In the genomic region with DNA sequence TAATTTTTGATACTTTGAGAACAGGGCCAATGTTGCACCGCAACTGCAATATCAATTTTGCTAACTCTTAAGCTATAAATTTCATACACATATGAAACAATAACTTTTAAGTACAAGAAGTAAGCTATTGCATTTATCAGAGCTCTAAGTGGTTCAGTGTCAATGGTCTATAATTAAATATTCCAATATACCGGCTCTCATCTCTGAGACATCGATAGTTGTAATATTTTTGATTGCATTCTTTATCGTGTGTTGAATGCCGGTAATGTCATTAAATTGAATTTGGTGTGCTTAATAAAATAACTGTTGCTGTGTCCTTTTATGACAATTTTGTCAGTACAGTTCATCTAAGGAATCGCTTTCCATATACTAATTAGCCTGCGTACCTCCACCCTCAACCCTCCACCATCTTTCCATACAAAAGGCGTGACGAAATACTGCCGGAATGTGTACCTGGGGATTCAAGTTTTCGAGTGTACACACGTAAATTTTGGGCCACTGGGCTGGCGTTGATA, we compare ENCODE assay signal across 1 fruit fly cellular context.
A peak's percentile ranks its signal among the peaks of the same experiment; 100 is the strongest.
TF ChIP-seq lines count a peak whose summit lies in the region.

A gene (plus strand): TSS at position 238 of the 515 bp plus-strand sequence.

TF ChIP-seq in whole organism, embryonic, 481 proteins besides CTCF, POLR2A, EP300 and RAD21 (continued from another document):
- no peak for TF ChIP-seq Vsx1 (GFP tag; optimal IDR thresholded peaks at IDR 0.05; lab: Kevin White, UChicago)
- no peak for TF ChIP-seq CG9215 (GFP tag; IDR thresholded peaks at IDR 0.05; lab: Robert Waterston, UW)
- TF ChIP-seq inv (GFP tag; IDR thresholded peaks at IDR 0.05; lab: Robert Waterston, UW; ENCODE audit: partially characterized antibody), result peak; percentile 43; the same call in 1 of the 2 replicates
- TF ChIP-seq gcm2 (GFP tag; optimal IDR thresholded peaks at IDR 0.05; lab: Kevin White, UChicago), result no peak
- no peak for TF ChIP-seq fd102C (GFP tag; optimal IDR thresholded peaks at IDR 0.05; lab: Kevin White, UChicago)
- no peak for TF ChIP-seq lmd (GFP tag; IDR thresholded peaks at IDR 0.05; lab: Robert Waterston, UW)
- TF ChIP-seq CG8388 (GFP tag; optimal IDR thresholded peaks at IDR 0.05; lab: Kevin White, UChicago), result no peak
- no peak for TF ChIP-seq bab2 (GFP tag; optimal IDR thresholded peaks at IDR 0.05; lab: Kevin White, UChicago)
- TF ChIP-seq crol (GFP tag; IDR thresholded peaks at IDR 0.05; lab: Robert Waterston, UW), result no peak
- no peak for TF ChIP-seq Ravus (GFP tag; IDR thresholded peaks at IDR 0.05; lab: Robert Waterston, UW)
- no peak for TF ChIP-seq ara (GFP tag; IDR thresholded peaks at IDR 0.05; lab: Robert Waterston, UW)
- TF ChIP-seq Pdp1 (GFP tag; optimal IDR thresholded peaks at IDR 0.05; lab: Kevin White, UChicago), result peak in 1 of 2 experiments; percentile 20
- no peak for TF ChIP-seq Elba2 (GFP tag; optimal IDR thresholded peaks at IDR 0.05; lab: Kevin White, UChicago)
- TF ChIP-seq CG7839 (tag; optimal IDR thresholded peaks at IDR 0.05; lab: Kevin White, UChicago), result no peak
- TF ChIP-seq Fer3 (tag; optimal IDR thresholded peaks at IDR 0.05; lab: Kevin White, UChicago), result peak; percentile 4
- peak; percentile 25 for TF ChIP-seq Ets97D (GFP tag; optimal IDR thresholded peaks at IDR 0.05; lab: Kevin White, UChicago)
- TF ChIP-seq CG14441 (GFP tag; IDR thresholded peaks at IDR 0.05; lab: Robert Waterston, UW), result peak; percentile 34; the same call in 1 of the 2 replicates
- TF ChIP-seq emc (GFP tag; optimal IDR thresholded peaks at IDR 0.05; lab: Kevin White, UChicago), result no peak
- no peak for TF ChIP-seq slou (GFP tag; optimal IDR thresholded peaks at IDR 0.05; lab: Kevin White, UChicago)
- no peak for TF ChIP-seq jumu (GFP tag; optimal IDR thresholded peaks at IDR 0.05; lab: Kevin White, UChicago)
- peak; percentile 97 for TF ChIP-seq CG17802 (tag; optimal IDR thresholded peaks at IDR 0.05; lab: Kevin White, UChicago)
- TF ChIP-seq ewg (GFP tag; optimal IDR thresholded peaks at IDR 0.05; lab: Kevin White, UChicago), result no peak
- TF ChIP-seq ssp (GFP tag; IDR thresholded peaks at IDR 0.05; lab: Robert Waterston, UW), result peak; percentile 98
- TF ChIP-seq prd (optimal IDR thresholded peaks at IDR 0.05; lab: Kevin White, UChicago), result no peak
- TF ChIP-seq prd (GFP tag; IDR thresholded peaks at IDR 0.05; lab: Robert Waterston, UW), result no peak
- no peak for TF ChIP-seq tin (GFP tag; optimal IDR thresholded peaks at IDR 0.05; lab: Kevin White, UChicago)
- no peak for TF ChIP-seq CG4282 (GFP tag; optimal IDR thresholded peaks at IDR 0.05; lab: Kevin White, UChicago)
- no peak for TF ChIP-seq CG18764 (GFP tag; optimal IDR thresholded peaks at IDR 0.05; lab: Kevin White, UChicago)
- no peak for TF ChIP-seq z (GFP tag; IDR thresholded peaks at IDR 0.05; lab: Robert Waterston, UW)
- TF ChIP-seq CG17359 (tag; optimal IDR thresholded peaks at IDR 0.05; lab: Kevin White, UChicago), result no peak
- TF ChIP-seq Stat92E (GFP tag; optimal IDR thresholded peaks at IDR 0.05; lab: Kevin White, UChicago), result peak in 1 of 3 experiments; percentile 77
- TF ChIP-seq CG10321 (GFP tag; IDR thresholded peaks at IDR 0.05; lab: Robert Waterston, UW), result no peak
- 0 out of 3 replicates have a peak, but pooled peaks have one; percentile 16 for TF ChIP-seq mld (GFP tag; IDR thresholded peaks at IDR 0.05; lab: Robert Waterston, UW; ENCODE audit: partially characterized antibody)
- TF ChIP-seq bowl (GFP tag; IDR thresholded peaks at IDR 0.05; lab: Robert Waterston, UW), result no peak
- TF ChIP-seq sim (GFP tag; IDR thresholded peaks at IDR 0.05; lab: Robert Waterston, UW), result no peak
- peak; percentile 10 for TF ChIP-seq D19A (tag; optimal IDR thresholded peaks at IDR 0.05; lab: Kevin White, UChicago)
- TF ChIP-seq CG11456 (GFP tag; IDR thresholded peaks at IDR 0.05; lab: Robert Waterston, UW), result no peak
- TF ChIP-seq Dbx (GFP tag; IDR thresholded peaks at IDR 0.05; lab: Robert Waterston, UW), result no peak
- TF ChIP-seq Camta (GFP tag; optimal IDR thresholded peaks at IDR 0.05; lab: Kevin White, UChicago), result no peak
- TF ChIP-seq en (GFP tag; optimal IDR thresholded peaks at IDR 0.05; lab: Kevin White, UChicago), result no peak
- TF ChIP-seq her (GFP tag; optimal IDR thresholded peaks at IDR 0.05; lab: Kevin White, UChicago), result no peak
- no peak for TF ChIP-seq NK7.1 (GFP tag; optimal IDR thresholded peaks at IDR 0.05; lab: Kevin White, UChicago)
- peak; percentile 42 for TF ChIP-seq Xbp1 (GFP tag; optimal IDR thresholded peaks at IDR 0.05; lab: Kevin White, UChicago)
- TF ChIP-seq fd96Cb (tag; optimal IDR thresholded peaks at IDR 0.05; lab: Kevin White, UChicago), result no peak
- TF ChIP-seq danr (GFP tag; IDR thresholded peaks at IDR 0.05; lab: Robert Waterston, UW), result no peak
- no peak for TF ChIP-seq CG9876 (GFP tag; optimal IDR thresholded peaks at IDR 0.05; lab: Kevin White, UChicago)
- no peak for TF ChIP-seq cad (GFP tag; optimal IDR thresholded peaks at IDR 0.05; lab: Kevin White, UChicago)
- no peak for TF ChIP-seq CG5953 (GFP tag; IDR thresholded peaks at IDR 0.05; lab: Robert Waterston, UW)
- no peak for TF ChIP-seq CG10431 (GFP tag; optimal IDR thresholded peaks at IDR 0.05; lab: Kevin White, UChicago)
- TF ChIP-seq CG12391 (tag; optimal IDR thresholded peaks at IDR 0.05; lab: Kevin White, UChicago), result no peak
- peak; percentile 11 for TF ChIP-seq dm (GFP tag; optimal IDR thresholded peaks at IDR 0.05; lab: Kevin White, UChicago)
- TF ChIP-seq chm (GFP tag; IDR thresholded peaks at IDR 0.05; lab: Robert Waterston, UW), result no peak
- TF ChIP-seq ab (GFP tag; optimal IDR thresholded peaks at IDR 0.05; lab: Kevin White, UChicago), result no peak
- no peak for TF ChIP-seq CG6765 (GFP tag; optimal IDR thresholded peaks at IDR 0.05; lab: Kevin White, UChicago)
- 0 out of 2 replicates have a peak, but pooled peaks have one; percentile 12 for TF ChIP-seq sob (GFP tag; IDR thresholded peaks at IDR 0.05; lab: Robert Waterston, UW)
- TF ChIP-seq cas (GFP tag; IDR thresholded peaks at IDR 0.05; lab: Robert Waterston, UW), result no peak
- TF ChIP-seq Taf1 (GFP tag; IDR thresholded peaks at IDR 0.05; lab: Robert Waterston, UW), result no peak
- no peak for TF ChIP-seq p53 (GFP tag; optimal IDR thresholded peaks at IDR 0.05; lab: Kevin White, UChicago)
- peak; percentile 31 for TF ChIP-seq CG12659 (GFP tag; optimal IDR thresholded peaks at IDR 0.05; lab: Kevin White, UChicago)
- TF ChIP-seq Mes4 (GFP tag; optimal IDR thresholded peaks at IDR 0.05; lab: Kevin White, UChicago), result no peak
- TF ChIP-seq corto (GFP tag; optimal IDR thresholded peaks at IDR 0.05; lab: Kevin White, UChicago), result no peak
- no peak for TF ChIP-seq psq (GFP tag; optimal IDR thresholded peaks at IDR 0.05; lab: Kevin White, UChicago)
- TF ChIP-seq odd (GFP tag; optimal IDR thresholded peaks at IDR 0.05; lab: Kevin White, UChicago), result no peak
- TF ChIP-seq ato (GFP tag; IDR thresholded peaks at IDR 0.05; lab: Robert Waterston, UW; ENCODE audit: partially characterized antibody), result no peak
- TF ChIP-seq CG13123 (GFP tag; optimal IDR thresholded peaks at IDR 0.05; lab: Kevin White, UChicago), result no peak
- TF ChIP-seq maf-S (GFP tag; optimal IDR thresholded peaks at IDR 0.05; lab: Kevin White, UChicago), result no peak
- no peak for TF ChIP-seq ind (GFP tag; optimal IDR thresholded peaks at IDR 0.05; lab: Kevin White, UChicago)
- no peak for TF ChIP-seq CG10654 (GFP tag; optimal IDR thresholded peaks at IDR 0.05; lab: Kevin White, UChicago)
- no peak for TF ChIP-seq CG17385 (GFP tag; optimal IDR thresholded peaks at IDR 0.05; lab: Kevin White, UChicago)
- no peak for TF ChIP-seq klu (GFP tag; IDR thresholded peaks at IDR 0.05; lab: Robert Waterston, UW)
- TF ChIP-seq CG15696 (tag; optimal IDR thresholded peaks at IDR 0.05; lab: Kevin White, UChicago), result no peak
- peak; percentile 17 for TF ChIP-seq CG8944 (GFP tag; optimal IDR thresholded peaks at IDR 0.05; lab: Kevin White, UChicago)
- no peak for TF ChIP-seq fd64A (GFP tag; optimal IDR thresholded peaks at IDR 0.05; lab: Kevin White, UChicago)
- no peak for TF ChIP-seq sug (tag; optimal IDR thresholded peaks at IDR 0.05; lab: Kevin White, UChicago)
- TF ChIP-seq CG12769 (tag; optimal IDR thresholded peaks at IDR 0.05; lab: Kevin White, UChicago), result peak; percentile 39
- peak; percentile 79 for TF ChIP-seq CG4617 (GFP tag; optimal IDR thresholded peaks at IDR 0.05; lab: Kevin White, UChicago; ENCODE audit: borderline replicate concordance)
- no peak for TF ChIP-seq hb (GFP tag; IDR thresholded peaks at IDR 0.05; lab: Robert Waterston, UW; ENCODE audit: partially characterized antibody)
- TF ChIP-seq CG6689 (GFP tag; IDR thresholded peaks at IDR 0.05; lab: Robert Waterston, UW), result no peak
- TF ChIP-seq CG1647 (GFP tag; optimal IDR thresholded peaks at IDR 0.05; lab: Kevin White, UChicago), result no peak
- TF ChIP-seq stwl (tag; optimal IDR thresholded peaks at IDR 0.05; lab: Kevin White, UChicago), result peak; percentile 11
- TF ChIP-seq Nf-YC (tag; optimal IDR thresholded peaks at IDR 0.05; lab: Kevin White, UChicago), result no peak
- no peak for TF ChIP-seq CG3163 (GFP tag; optimal IDR thresholded peaks at IDR 0.05; lab: Kevin White, UChicago)
- TF ChIP-seq zfh2 (GFP tag; optimal IDR thresholded peaks at IDR 0.05; lab: Kevin White, UChicago), result no peak
- TF ChIP-seq pita (GFP tag; optimal IDR thresholded peaks at IDR 0.05; lab: Kevin White, UChicago), result no peak
- peak; percentile 6 for TF ChIP-seq CG4424 (GFP tag; optimal IDR thresholded peaks at IDR 0.05; lab: Kevin White, UChicago)
- TF ChIP-seq CG16813 (GFP tag; IDR thresholded peaks at IDR 0.05; lab: Robert Waterston, UW; ENCODE audit: partially characterized antibody), result peak; percentile 58; the same call in 2 of the 3 replicates
- TF ChIP-seq Fer2 (tag; optimal IDR thresholded peaks at IDR 0.05; lab: Kevin White, UChicago), result no peak
- no peak for TF ChIP-seq Chrac-16 (GFP tag; optimal IDR thresholded peaks at IDR 0.05; lab: Kevin White, UChicago)
- no peak for TF ChIP-seq CG30403 (GFP tag; optimal IDR thresholded peaks at IDR 0.05; lab: Kevin White, UChicago)
- TF ChIP-seq fd3F (GFP tag; optimal IDR thresholded peaks at IDR 0.05; lab: Kevin White, UChicago), result no peak
- TF ChIP-seq CG10267 (tag; optimal IDR thresholded peaks at IDR 0.05; lab: Kevin White, UChicago), result peak; percentile 4
- no peak for TF ChIP-seq CG1792 (GFP tag; optimal IDR thresholded peaks at IDR 0.05; lab: Kevin White, UChicago)
- no peak for TF ChIP-seq CG14050 (GFP tag; IDR thresholded peaks at IDR 0.05; lab: Robert Waterston, UW)
- no peak for TF ChIP-seq Poxn (GFP tag; IDR thresholded peaks at IDR 0.05; lab: Robert Waterston, UW)
- TF ChIP-seq toy (GFP tag; IDR thresholded peaks at IDR 0.05; lab: Robert Waterston, UW), result no peak
- no peak for TF ChIP-seq cato (GFP tag; optimal IDR thresholded peaks at IDR 0.05; lab: Kevin White, UChicago; ENCODE audit: borderline replicate concordance)
- TF ChIP-seq sens-2 (GFP tag; IDR thresholded peaks at IDR 0.05; lab: Robert Waterston, UW), result no peak
- no peak for TF ChIP-seq tx (GFP tag; optimal IDR thresholded peaks at IDR 0.05; lab: Kevin White, UChicago)
- no peak for TF ChIP-seq Drgx (GFP tag; IDR thresholded peaks at IDR 0.05; lab: Robert Waterston, UW)
- no peak for TF ChIP-seq Hmx (GFP tag; optimal IDR thresholded peaks at IDR 0.05; lab: Kevin White, UChicago)
- peak in 1 of 3 experiments; percentile 76 for TF ChIP-seq lola (GFP tag; optimal IDR thresholded peaks at IDR 0.05; lab: Kevin White, UChicago)
- TF ChIP-seq exex (tag; optimal IDR thresholded peaks at IDR 0.05; lab: Kevin White, UChicago), result no peak
- TF ChIP-seq CG11504 (tag; optimal IDR thresholded peaks at IDR 0.05; lab: Kevin White, UChicago), result no peak
- no peak for TF ChIP-seq CG42726 (GFP tag; IDR thresholded peaks at IDR 0.05; lab: Robert Waterston, UW; ENCODE audit: partially characterized antibody)
- no peak for TF ChIP-seq kay (GFP tag; optimal IDR thresholded peaks at IDR 0.05; lab: Kevin White, UChicago)
- no peak for TF ChIP-seq H2.0 (GFP tag; IDR thresholded peaks at IDR 0.05; lab: Robert Waterston, UW)
- TF ChIP-seq vvl (GFP tag; IDR thresholded peaks at IDR 0.05; lab: Robert Waterston, UW), result no peak
- TF ChIP-seq Six4 (GFP tag; optimal IDR thresholded peaks at IDR 0.05; lab: Kevin White, UChicago), result no peak
- no peak for TF ChIP-seq tgo (GFP tag; IDR thresholded peaks at IDR 0.05; lab: Robert Waterston, UW)
- no peak for TF ChIP-seq gce (GFP tag; IDR thresholded peaks at IDR 0.05; lab: Robert Waterston, UW)
- TF ChIP-seq Dref (GFP tag; IDR thresholded peaks at IDR 0.05; lab: Robert Waterston, UW), result peak; percentile 77
- peak; percentile 63; the same call in 2 of the 3 replicates for TF ChIP-seq knrl (GFP tag; IDR thresholded peaks at IDR 0.05; lab: Robert Waterston, UW; ENCODE audit: partially characterized antibody)
- TF ChIP-seq Atf3 (GFP tag; optimal IDR thresholded peaks at IDR 0.05; lab: Kevin White, UChicago), result no peak
- TF ChIP-seq bigmax (GFP tag; optimal IDR thresholded peaks at IDR 0.05; lab: Kevin White, UChicago), result no peak
- no peak for TF ChIP-seq stc (GFP tag; IDR thresholded peaks at IDR 0.05; lab: Robert Waterston, UW)
- TF ChIP-seq Hsf (GFP tag; optimal IDR thresholded peaks at IDR 0.05; lab: Kevin White, UChicago), result no peak
- no peak for TF ChIP-seq aop (GFP tag; IDR thresholded peaks at IDR 0.05; lab: Robert Waterston, UW)
- no peak for TF ChIP-seq Mad (GFP tag; optimal IDR thresholded peaks at IDR 0.05; lab: Kevin White, UChicago)
- TF ChIP-seq jing (GFP tag; optimal IDR thresholded peaks at IDR 0.05; lab: Kevin White, UChicago), result no peak
- peak; percentile 8 for TF ChIP-seq dmrt11E (tag; optimal IDR thresholded peaks at IDR 0.05; lab: Kevin White, UChicago)
- TF ChIP-seq Side (GFP tag; optimal IDR thresholded peaks at IDR 0.05; lab: Kevin White, UChicago), result no peak
- no peak for TF ChIP-seq CG14860 (GFP tag; IDR thresholded peaks at IDR 0.05; lab: Robert Waterston, UW; ENCODE audit: partially characterized antibody)
- no peak for TF ChIP-seq salm (tag; optimal IDR thresholded peaks at IDR 0.05; lab: Kevin White, UChicago)
- TF ChIP-seq CG16779 (GFP tag; IDR thresholded peaks at IDR 0.05; lab: Robert Waterston, UW), result no peak
- no peak for TF ChIP-seq HLH54F (GFP tag; optimal IDR thresholded peaks at IDR 0.05; lab: Kevin White, UChicago)
- TF ChIP-seq CG5180 (GFP tag; optimal IDR thresholded peaks at IDR 0.05; lab: Kevin White, UChicago), result no peak
- no peak for TF ChIP-seq NC2β (GFP tag; optimal IDR thresholded peaks at IDR 0.05; lab: Kevin White, UChicago)
TF ChIP-seq in whole organism, embryonic: peak in this region for 81.
